Worm (Caenorhabditis elegans) whole organism, L4 larva: ENCODE data around the gene F13A7.14.

Experiments used
- F10B5.3 ChIP-seq: sonication (generic microtip); optimal IDR thresholded peaks from 2 replicates; lab custom pipeline; 2016; ENCODE audit warnings: mild to moderate bottlenecking, missing genetic modification characterization, missing compliant biosample characterization
- F26F4.8 ChIP-seq: fragments of 200-800 bp; sonication (Bioruptor generic); conservative IDR thresholded peaks from 2 replicates; pipeline ENCODE4 v1.3.6; 2022; ENCODE audit warnings: missing genetic modification characterization, missing compliant biosample characterization
- F49E8.2 ChIP-seq: sonication (generic microtip); optimal IDR thresholded peaks from 2 replicates; lab custom pipeline; 2016; ENCODE audit warnings: missing compliant biosample characterization, mild to moderate bottlenecking, missing genetic modification characterization, borderline replicate concordance
- Y105C5A.15 ChIP-seq: fragments of 200-800 bp; sonication (Bioruptor generic); IDR thresholded peaks from 2 replicates; pipeline ENCODE4 v1.3.6; 2022; ENCODE audit warnings: missing genetic modification characterization, missing compliant biosample characterization
- Y48G9A.11 ChIP-seq: fragments of 200-800 bp; sonication (Bioruptor generic); IDR thresholded peaks from 2 replicates; pipeline ENCODE4 v1.3.6; 2022; ENCODE audit warnings: missing genetic modification reagents, missing genetic modification characterization, missing compliant biosample characterization
- Y5F2A.4 ChIP-seq: fragments of 200-800 bp; sonication (Bioruptor generic); optimal IDR thresholded peaks from 2 replicates; lab custom pipeline; 2018; ENCODE audit warnings: mild to moderate bottlenecking, missing genetic modification characterization, missing compliant biosample characterization
- ceh-28 ChIP-seq: fragments of 150-350 bp; optimal IDR thresholded peaks from 2 replicates; lab custom pipeline; 2014; ENCODE audit warnings: missing biosample characterization, missing genetic modification reagents, missing genetic modification characterization
- ceh-32 ChIP-seq: sonication (generic microtip); optimal IDR thresholded peaks from 2 replicates; lab custom pipeline; 2016; ENCODE audit warnings: mild to moderate bottlenecking, missing genetic modification characterization, missing compliant biosample characterization; ENCODE audit not compliant: poor library complexity
- ceh-44 ChIP-seq: fragments of 200-800 bp; sonication (Bioruptor generic); IDR thresholded peaks from 2 replicates; pipeline ENCODE4 v1.3.6; 2022; ENCODE audit warnings: missing genetic modification reagents, missing genetic modification characterization, missing compliant biosample characterization
- ceh-82 ChIP-seq: sonication (generic microtip); optimal IDR thresholded peaks from 2 replicates; lab custom pipeline; 2017; ENCODE audit warnings: missing biosample characterization, missing genetic modification characterization
- ces-1 ChIP-seq: fragments of 150-350 bp; sonication (generic microtip); optimal IDR thresholded peaks from 4 replicates; lab custom pipeline; 2014; ENCODE audit warnings: missing biosample characterization, missing genetic modification reagents, missing genetic modification characterization
- cey-2 ChIP-seq: sonication (generic microtip); optimal IDR thresholded peaks from 3 replicates; lab custom pipeline; 2017; ENCODE audit warnings: missing genetic modification characterization, mild to moderate bottlenecking, missing compliant biosample characterization, antibody characterized with exemption, borderline replicate concordance; ENCODE audit not compliant: insufficient read depth
- daf-16 ChIP-seq, 3 experiments: sonication (generic microtip); optimal IDR thresholded peaks; 2 replicates each; lab custom pipeline; 2016 to 2017; ENCODE audit warnings: missing genetic modification characterization in 3 of 3, missing genetic modification reagents in 3 of 3, mild to moderate bottlenecking in 2 of 3, missing compliant biosample characterization in 2 of 3, missing biosample characterization in 1 of 3, moderate library complexity in 1 of 3
- daf-19 ChIP-seq: fragments of 200-800 bp; sonication (Bioruptor generic); conservative IDR thresholded peaks from 2 replicates; pipeline ENCODE4 v1.3.6; 2022; ENCODE audit warnings: missing genetic modification characterization, missing compliant biosample characterization
- daf-8 ChIP-seq: fragments of 200-800 bp; sonication (Bioruptor generic); IDR thresholded peaks from 2 replicates; pipeline ENCODE4 v1.3.6; 2022; ENCODE audit warnings: missing genetic modification characterization, missing compliant biosample characterization
- dmd-6 ChIP-seq: fragments of 200-800 bp; sonication (Bioruptor generic); IDR thresholded peaks from 2 replicates; pipeline ENCODE4 v1.3.6; 2022; ENCODE audit warnings: missing genetic modification reagents, missing genetic modification characterization, missing compliant biosample characterization
- dmd-8 ChIP-seq: fragments of 200-800 bp; sonication (Bioruptor generic); IDR thresholded peaks from 2 replicates; pipeline ENCODE4 v1.3.6; 2022; ENCODE audit warnings: missing genetic modification characterization, missing compliant biosample characterization
- dmd-9 ChIP-seq: fragments of 200-800 bp; sonication (Bioruptor generic); IDR thresholded peaks from 2 replicates; pipeline ENCODE4 v1.3.6; 2022; ENCODE audit warnings: missing genetic modification reagents, missing genetic modification characterization, missing compliant biosample characterization
- dpl-1 ChIP-seq: fragments of 150-350 bp; optimal IDR thresholded peaks from 2 replicates; lab custom pipeline; 2014; ENCODE audit warnings: missing biosample characterization, missing genetic modification reagents, missing genetic modification characterization
- egl-27 ChIP-seq: sonication (generic microtip); optimal IDR thresholded peaks from 3 replicates; lab custom pipeline; 2017; ENCODE audit warnings: missing biosample characterization, missing genetic modification reagents, missing genetic modification characterization
- hlh-11 ChIP-seq: fragments of 200-800 bp; sonication (Bioruptor generic); optimal IDR thresholded peaks from 2 replicates; lab custom pipeline; 2018; ENCODE audit warnings: mild to moderate bottlenecking, missing genetic modification characterization, missing compliant biosample characterization
- hmg-1.1 ChIP-seq: fragments of 200-800 bp; sonication (Bioruptor generic); IDR thresholded peaks from 2 replicates; pipeline ENCODE4 v1.3.6; 2022; ENCODE audit warnings: missing genetic modification reagents, missing genetic modification characterization, missing compliant biosample characterization
- jun-1 ChIP-seq: fragments of 150-350 bp; optimal IDR thresholded peaks from 2 replicates; lab custom pipeline; 2014; ENCODE audit warnings: missing biosample characterization, missing genetic modification reagents, missing genetic modification characterization
- lim-7 ChIP-seq: fragments of 200-800 bp; sonication (Bioruptor generic); IDR thresholded peaks from 2 replicates; pipeline ENCODE4 v1.3.6; 2022; ENCODE audit warnings: missing genetic modification characterization, missing compliant biosample characterization
- lin-13 ChIP-seq: fragments of 150-350 bp; optimal IDR thresholded peaks from 2 replicates; lab custom pipeline; 2014; ENCODE audit warnings: missing biosample characterization, missing genetic modification reagents, missing genetic modification characterization
- lin-15B ChIP-seq: fragments of 150-350 bp; sonication (generic microtip); optimal IDR thresholded peaks from 3 replicates; lab custom pipeline; 2014; ENCODE audit warnings: missing biosample characterization, missing genetic modification characterization
- lin-38 ChIP-seq: fragments of 200-800 bp; sonication (Bioruptor generic); IDR thresholded peaks from 2 replicates; pipeline ENCODE4 v1.3.6; 2022; ENCODE audit warnings: missing genetic modification reagents, missing genetic modification characterization, missing compliant biosample characterization
- lir-3 ChIP-seq: sonication (generic microtip); optimal IDR thresholded peaks from 2 replicates; lab custom pipeline; 2016; ENCODE audit warnings: mild to moderate bottlenecking, missing genetic modification characterization, missing compliant biosample characterization
- lsy-2 ChIP-seq, 2 experiments: fragments of 150-350 bp in 1 of 2; sonication (generic microtip) in 1 of 2; optimal IDR thresholded peaks; 2 replicates each; lab custom pipeline; 2014 to 2017; ENCODE audit warnings: missing biosample characterization in 2 of 2, missing genetic modification characterization in 2 of 2
- madf-9 ChIP-seq: fragments of 200-800 bp; sonication (Bioruptor generic); conservative IDR thresholded peaks from 2 replicates; pipeline ENCODE4 v1.3.6; 2022; ENCODE audit warnings: missing genetic modification reagents, missing genetic modification characterization, missing compliant biosample characterization
- mdl-1 ChIP-seq, 2 experiments: fragments of 150-350 bp in 1 of 2; sonication (generic microtip) in 1 of 2; optimal IDR thresholded peaks; 2 replicates each; lab custom pipeline; 2014 to 2017; ENCODE audit warnings: missing biosample characterization in 2 of 2, missing genetic modification characterization in 2 of 2
- mdt-29 ChIP-seq: fragments of 200-800 bp; sonication (Bioruptor generic); IDR thresholded peaks from 2 replicates; pipeline ENCODE4 v1.3.6; 2022; ENCODE audit warnings: missing genetic modification reagents, missing genetic modification characterization, missing compliant biosample characterization
- mep-1 ChIP-seq: fragments of 150-350 bp; sonication (generic microtip); optimal IDR thresholded peaks from 3 replicates; lab custom pipeline; 2014; ENCODE audit warnings: missing biosample characterization, missing genetic modification characterization
- mes-2 ChIP-seq: sonication (generic microtip); optimal IDR thresholded peaks from 2 replicates; lab custom pipeline; 2016; ENCODE audit warnings: missing genotype, mild to moderate bottlenecking, missing genetic modification characterization, missing compliant biosample characterization; ENCODE audit not compliant: poor library complexity, severe bottlenecking
- mxl-3 ChIP-seq: fragments of 200-800 bp; sonication (Bioruptor generic); optimal IDR thresholded peaks from 2 replicates; lab custom pipeline; 2018; ENCODE audit warnings: mild to moderate bottlenecking, missing genetic modification characterization, missing compliant biosample characterization
- nhr-10 ChIP-seq: fragments of 150-350 bp; optimal IDR thresholded peaks from 2 replicates; lab custom pipeline; 2014; ENCODE audit warnings: missing biosample characterization, missing genetic modification characterization
- nhr-11 ChIP-seq: fragments of 150-350 bp; optimal IDR thresholded peaks from 2 replicates; lab custom pipeline; 2014; ENCODE audit warnings: missing biosample characterization, missing genetic modification characterization
- nhr-41 ChIP-seq: fragments of 200-800 bp; sonication (Bioruptor generic); IDR thresholded peaks from 2 replicates; pipeline ENCODE4 v1.3.6; 2022; ENCODE audit warnings: missing genetic modification reagents, missing genetic modification characterization, missing compliant biosample characterization
- nhr-6 ChIP-seq: fragments of 150-350 bp; optimal IDR thresholded peaks from 2 replicates; lab custom pipeline; 2014; ENCODE audit warnings: missing biosample characterization, missing genetic modification characterization
- pqm-1 ChIP-seq: sonication (generic microtip); optimal IDR thresholded peaks from 2 replicates; lab custom pipeline; 2017; ENCODE audit warnings: missing biosample characterization, missing genetic modification characterization
- rbr-2 ChIP-seq: sonication (generic microtip); optimal IDR thresholded peaks from 2 replicates; lab custom pipeline; 2016; ENCODE audit warnings: missing genotype, missing genetic modification characterization, missing compliant biosample characterization
- skn-1 ChIP-seq: fragments of 150-350 bp; optimal IDR thresholded peaks from 2 replicates; lab custom pipeline; 2014; ENCODE audit warnings: missing biosample characterization, missing genetic modification characterization
- spr-1 ChIP-seq: sonication (generic microtip); optimal IDR thresholded peaks from 2 replicates; lab custom pipeline; 2016; ENCODE audit warnings: mild to moderate bottlenecking, missing genetic modification characterization, missing compliant biosample characterization
- tag-97 ChIP-seq: fragments of 200-800 bp; sonication (Bioruptor generic); IDR thresholded peaks from 2 replicates; pipeline ENCODE4 v1.3.6; 2022; ENCODE audit warnings: missing genetic modification characterization, missing compliant biosample characterization
- tra-1 ChIP-seq: fragments of 200-800 bp; sonication (Bioruptor generic); IDR thresholded peaks from 2 replicates; pipeline ENCODE4 v1.3.6; 2022; ENCODE audit warnings: missing genetic modification reagents, missing genetic modification characterization, missing compliant biosample characterization
- unc-39 ChIP-seq: sonication (generic microtip); optimal IDR thresholded peaks from 2 replicates; lab custom pipeline; 2017; ENCODE audit warnings: missing biosample characterization, missing genetic modification characterization
- unc-62 ChIP-seq, 3 experiments: fragments of 150-350 bp in 1 of 3; sonication (generic microtip); optimal IDR thresholded peaks in 2 of 3; peaks in 1 of 3; 1 replicate in 1 of 3; 2 replicates in 2 of 3; lab custom pipeline; 2014 to 2017; ENCODE audit warnings: missing biosample characterization in 3 of 3, missing genetic modification characterization in 3 of 3, missing genetic modification reagents in 3 of 3, missing genotype in 1 of 3
- zag-1 ChIP-seq: fragments of 150-350 bp; optimal IDR thresholded peaks from 2 replicates; lab custom pipeline; 2014; ENCODE audit warnings: missing biosample characterization, missing genetic modification characterization
- zfp-3 ChIP-seq: fragments of 200-800 bp; sonication (Bioruptor generic); conservative IDR thresholded peaks from 2 replicates; pipeline ENCODE4 v1.3.6; 2022; ENCODE audit warnings: missing genetic modification reagents, missing genetic modification characterization, missing compliant biosample characterization
- ztf-11 ChIP-seq: fragments of 150-350 bp; optimal IDR thresholded peaks from 2 replicates; lab custom pipeline; 2014; ENCODE audit warnings: missing biosample characterization, missing genetic modification characterization

F13A7.14 gene

ce11 chrV:16370039-16370438, 31.7 kb upstream of the F13A7.14 start (continued):
- TF ChIP-seq ceh-28: no peak
- TF ChIP-seq mdl-1 (tag; optimal IDR thresholded peaks at IDR 0.05; lab: Kevin White, UChicago): peak in 1 of 2 experiments; percentile 10
- no peak for TF ChIP-seq ceh-82 (tag; lab: Kevin White, UChicago)
- peak; percentile 43 for TF ChIP-seq nhr-6 (tag; lab: Kevin White, UChicago)
- TF ChIP-seq ceh-32 (tag; lab: Kevin White, UChicago): peak; percentile 9
- TF ChIP-seq rbr-2 (tag; lab: Kevin White, UChicago): peak; percentile 76
- TF ChIP-seq lsy-2 (tag; optimal IDR thresholded peaks at IDR 0.05; lab: Kevin White, UChicago): peak in 1 of 2 experiments; percentile 68
- peak; percentile 90 for TF ChIP-seq lim-7
- peak; percentile 62; the same call in 1 of the 2 replicates for TF ChIP-seq zfp-3 (GFP tag; lab: Robert Waterston, UW)
- TF ChIP-seq unc-39 (tag; lab: Kevin White, UChicago): no peak
- TF ChIP-seq nhr-11 (tag; lab: Kevin White, UChicago): peak; percentile 37
- peak; percentile 85 for TF ChIP-seq mes-2 (tag; lab: Kevin White, UChicago)
- TF ChIP-seq lin-38 (GFP tag; lab: Robert Waterston, UW): peak; percentile 84
- peak; percentile 76 for TF ChIP-seq mdt-29
- peak; percentile 91 for TF ChIP-seq hmg-1.1 (GFP tag; lab: Robert Waterston, UW)
- TF ChIP-seq jun-1 (tag; lab: Kevin White, UChicago): peak; percentile 65
- no peak for TF ChIP-seq nhr-10 (tag; lab: Kevin White, UChicago)
- TF ChIP-seq ceh-44 (GFP tag; lab: Robert Waterston, UW): peak; percentile 63; the same call in 1 of the 2 replicates
- TF ChIP-seq egl-27 (tag; lab: Kevin White, UChicago): no peak
- TF ChIP-seq hlh-11 (tag; lab: Kevin White, UChicago): peak; percentile 68
- peak; percentile 75 for TF ChIP-seq madf-9 (GFP tag; lab: Robert Waterston, UW)
- no peak for TF ChIP-seq mxl-3
- peak; percentile 84 for TF ChIP-seq F49E8.2 (tag; lab: Kevin White, UChicago)
- peak; percentile 48 for TF ChIP-seq dpl-1 (GFP tag; lab: Kevin White, UChicago)
- TF ChIP-seq F26F4.8 (GFP tag; lab: Robert Waterston, UW): peak; percentile 82; the same call in 1 of the 2 replicates
- peak; percentile 79 for TF ChIP-seq Y5F2A.4 (GFP tag; lab: Kevin White, UChicago)
- peak; percentile 91 for TF ChIP-seq mep-1 (tag; lab: Kevin White, UChicago)
- TF ChIP-seq F10B5.3 (tag; lab: Kevin White, UChicago): peak; percentile 70
- TF ChIP-seq lin-13: peak; percentile 89
- peak; percentile 80 for TF ChIP-seq lir-3 (tag; lab: Kevin White, UChicago)
- peak; percentile 42 for TF ChIP-seq pqm-1 (tag; lab: Kevin White, UChicago)
- TF ChIP-seq zag-1 (tag; lab: Kevin White, UChicago): no peak
- TF ChIP-seq Y48G9A.11 (GFP tag; lab: Robert Waterston, UW): peak; percentile 80
- peak; percentile 78 for TF ChIP-seq dmd-6 (GFP tag; lab: Robert Waterston, UW)
- TF ChIP-seq dmd-9 (GFP tag; lab: Robert Waterston, UW): peak; percentile 75
- no peak for TF ChIP-seq skn-1 (tag; lab: Kevin White, UChicago)
- peak; percentile 92 for TF ChIP-seq dmd-8 (GFP tag; lab: Robert Waterston, UW)
- no peak for TF ChIP-seq lin-15B (tag; lab: Kevin White, UChicago)
- no peak for TF ChIP-seq ztf-11 (tag; lab: Kevin White, UChicago)
- TF ChIP-seq daf-8 (GFP tag; lab: Robert Waterston, UW): no peak
- peak; percentile 6 for TF ChIP-seq ces-1 (GFP tag; lab: Kevin White, UChicago)
- TF ChIP-seq spr-1: peak; percentile 85
- peak; percentile 88 for TF ChIP-seq nhr-41 (GFP tag; lab: Robert Waterston, UW)
- TF ChIP-seq Y105C5A.15 (GFP tag; lab: Robert Waterston, UW): peak; percentile 83
- peak; percentile 37 to 88 for TF ChIP-seq daf-16 (GFP tag; optimal IDR thresholded peaks at IDR 0.05; lab: Kevin White, UChicago)
- no peak for TF ChIP-seq daf-16 (tag; optimal IDR thresholded peaks at IDR 0.05; lab: Kevin White, UChicago)
- peak in 1 of 2 experiments; percentile 97 for TF ChIP-seq unc-62 (GFP tag; optimal IDR thresholded peaks at IDR 0.05 in 1 of 2; lab: Kevin White, UChicago)
- TF ChIP-seq unc-62 (tag; optimal IDR thresholded peaks at IDR 0.05; lab: Kevin White, UChicago): no peak
- peak; percentile 88 for TF ChIP-seq tra-1 (GFP tag; lab: Robert Waterston, UW)
- no peak for TF ChIP-seq cey-2
- no peak for TF ChIP-seq daf-19 (GFP tag; lab: Robert Waterston, UW)
- no peak for TF ChIP-seq tag-97 (GFP tag; lab: Robert Waterston, UW)
